Worm (Caenorhabditis elegans): ENCODE measurements around the gene cec-6.

DNA sequence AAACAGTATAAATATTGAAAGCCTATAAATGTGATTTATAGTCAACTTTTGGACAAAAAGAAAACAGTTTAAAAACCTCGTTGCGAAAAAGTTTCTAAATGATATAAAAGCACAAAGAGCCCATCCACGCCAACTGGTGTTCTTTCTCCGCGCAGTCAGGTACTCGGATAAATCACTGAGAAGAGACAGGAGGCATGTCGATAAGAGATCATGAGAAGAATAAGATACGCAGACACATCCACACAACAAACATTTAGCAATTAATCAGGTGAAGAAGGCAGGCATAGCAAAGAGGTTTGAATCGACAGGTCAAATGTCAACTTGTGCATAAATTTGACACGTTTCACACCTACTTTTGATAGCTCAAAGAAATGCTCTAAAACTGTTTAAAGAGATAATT is 36.9 kb upstream of the cec-6 start:
- TF ChIP-seq him-1 (tag; optimal IDR thresholded peaks at IDR 0.05): no peak
- TF ChIP-seq dao-5 (tag; optimal IDR thresholded peaks at IDR 0.05): no peak

Measured in whole organism, L4/young adult.